Fruit fly (Drosophila melanogaster): ENCODE measurements around the gene CG3339.

- TF ChIP-seq br (GFP tag; optimal IDR thresholded peaks at IDR 0.05): no peak
- no peak for TF ChIP-seq woc (GFP tag; optimal IDR thresholded peaks at IDR 0.05)
- no peak for TF ChIP-seq dl (GFP tag; optimal IDR thresholded peaks at IDR 0.05; ENCODE audit: insufficient read depth in 1 of 2, partially characterized antibody in 2 of 2)
These were observed 68.2 kb downstream of the CG3339 start for dm6 chr3R:27253921-27254376.
